Worm (Caenorhabditis elegans) whole organism, late embryonic: ENCODE results near the gene nprt-1.

ENCODE experiments used
- C08G9.2 ChIP-seq: sonication (generic microtip); optimal IDR thresholded peaks from 2 replicates; lab custom pipeline; 2016; ENCODE audit warnings: mild to moderate bottlenecking, missing genetic modification characterization, moderate library complexity, missing compliant biosample characterization
- K02D7.2 ChIP-seq: sonication (generic microtip); optimal IDR thresholded peaks from 2 replicates; lab custom pipeline; 2017; ENCODE audit warnings: mild to moderate bottlenecking, missing genetic modification characterization, missing compliant biosample characterization
- ama-1 ChIP-seq: fragments of 150-350 bp; optimal IDR thresholded peaks from 2 replicates; lab custom pipeline; 2014
- ceh-14 ChIP-seq: sonication (generic microtip); optimal IDR thresholded peaks from 2 replicates; lab custom pipeline; 2016; ENCODE audit warnings: missing genotype, missing genetic modification characterization, missing compliant biosample characterization
- ceh-48 ChIP-seq: sonication (generic microtip); optimal IDR thresholded peaks from 2 replicates; lab custom pipeline; 2016; ENCODE audit warnings: missing genetic modification characterization, inconsistent platforms, missing compliant biosample characterization
- fkh-6 ChIP-seq: sonication (generic microtip); optimal IDR thresholded peaks from 2 replicates; lab custom pipeline; 2016; ENCODE audit warnings: missing genetic modification characterization, missing compliant biosample characterization
- hlh-13 ChIP-seq: fragments of 200-800 bp; sonication (Bioruptor generic); optimal IDR thresholded peaks from 2 replicates; lab custom pipeline; 2018; ENCODE audit warnings: mild to moderate bottlenecking, missing genetic modification characterization, missing compliant biosample characterization
- nfya-1 ChIP-seq: sonication (generic microtip); optimal IDR thresholded peaks from 2 replicates; lab custom pipeline; 2017; ENCODE audit warnings: missing genetic modification characterization, mild to moderate bottlenecking, missing compliant biosample characterization, antibody characterized with exemption, moderate library complexity
- nhr-11 ChIP-seq: fragments of 150-350 bp; optimal IDR thresholded peaks from 2 replicates; lab custom pipeline; 2014; ENCODE audit warnings: missing biosample characterization, missing genetic modification characterization

ce11 chrIV:2851625-2852024 is 38.6 kb downstream of the nprt-1 start:
- TF ChIP-seq hlh-13 (GFP tag; lab: Kevin White, UChicago) (no peak), nfya-1 (no peak), K02D7.2 (no peak), C08G9.2 (tag; lab: Kevin White, UChicago) (no peak), ama-1 (lab: Kevin White, UChicago) (no peak), nhr-11 (tag; lab: Kevin White, UChicago) (no peak), ceh-48 (tag; lab: Kevin White, UChicago) (no peak), fkh-6 (no peak), ceh-14 (tag; lab: Kevin White, UChicago) (no peak)
